Fruit fly (Drosophila melanogaster) whole organism, embryonic: ENCODE measurements around the gene CG5160.
A peak's percentile ranks its signal among the peaks of the same experiment; 100 is the strongest.

Experiments used
- Atf6 ChIP-seq: fragments of 200-800 bp; sonication (Bioruptor generic); IDR thresholded peaks from 2 replicates; pipeline ENCODE4 v1.3.6; 2022; ENCODE audit warnings: missing biosample characterization, missing genetic modification characterization
- B-H2 ChIP-seq: fragments of 200-800 bp; sonication (Bioruptor generic); optimal IDR thresholded peaks from 2 replicates; lab custom pipeline; 2018; ENCODE audit warnings: missing biosample characterization, mild to moderate bottlenecking, missing genetic modification characterization
- CG10274 ChIP-seq: fragments of 200-800 bp; sonication (Bioruptor generic); optimal IDR thresholded peaks from 3 replicates; lab custom pipeline; 2017; ENCODE audit warnings: missing biosample characterization, mild to moderate bottlenecking, missing genetic modification characterization
- CG10959 ChIP-seq: fragments of 200-800 bp; sonication (Bioruptor generic); IDR thresholded peaks from 2 replicates; pipeline ENCODE4 v1.3.6; 2022; ENCODE audit warnings: missing biosample characterization, missing genetic modification characterization
- CG11504 ChIP-seq: fragments of 200-800 bp; sonication (Bioruptor generic); optimal IDR thresholded peaks from 3 replicates; lab custom pipeline; 2019; ENCODE audit warnings: missing biosample characterization, mild to moderate bottlenecking, missing genetic modification characterization, moderate library complexity
- CG12071 ChIP-seq: fragments of 200-800 bp; sonication (Bioruptor generic); optimal IDR thresholded peaks from 3 replicates; lab custom pipeline; 2018; ENCODE audit warnings: missing biosample characterization, mild to moderate bottlenecking, missing genetic modification characterization
- CG12391 ChIP-seq: fragments of 200-800 bp; sonication (Bioruptor generic); optimal IDR thresholded peaks from 3 replicates; lab custom pipeline; 2018; ENCODE audit warnings: missing biosample characterization, mild to moderate bottlenecking, missing genetic modification characterization, moderate library complexity
- CG15601 ChIP-seq: fragments of 200-800 bp; sonication (Bioruptor generic); optimal IDR thresholded peaks from 3 replicates; lab custom pipeline; 2019; ENCODE audit warnings: missing biosample characterization, mild to moderate bottlenecking, missing genetic modification characterization, moderate library complexity
- CG1603 ChIP-seq: fragments of 200-800 bp; sonication (Bioruptor generic); optimal IDR thresholded peaks from 2 replicates; lab custom pipeline; 2019; ENCODE audit warnings: missing biosample characterization, mild to moderate bottlenecking, missing genetic modification characterization, moderate library complexity
- CG16815 ChIP-seq: fragments of 200-800 bp; sonication (Bioruptor generic); optimal IDR thresholded peaks from 3 replicates; lab custom pipeline; 2017; ENCODE audit warnings: missing biosample characterization, mild to moderate bottlenecking, missing genetic modification characterization
- CG17829 ChIP-seq: fragments of 200-800 bp; optimal IDR thresholded peaks from 2 replicates; lab custom pipeline; 2019; ENCODE audit warnings: missing biosample characterization, mild to moderate bottlenecking, missing genetic modification characterization, moderate library complexity
- CG18011 ChIP-seq: fragments of 200-800 bp; sonication (Bioruptor generic); optimal IDR thresholded peaks from 2 replicates; lab custom pipeline; 2017; ENCODE audit warnings: missing biosample characterization, missing genetic modification characterization, mild to moderate bottlenecking, moderate library complexity, missing genotype
- CG31365 ChIP-seq: fragments of 200-800 bp; sonication (Bioruptor generic); optimal IDR thresholded peaks from 2 replicates; lab custom pipeline; 2018; ENCODE audit warnings: missing biosample characterization, mild to moderate bottlenecking, missing genetic modification characterization
- CG3163 ChIP-seq: fragments of 200-800 bp; sonication (Bioruptor generic); optimal IDR thresholded peaks from 3 replicates; lab custom pipeline; 2016; ENCODE audit warnings: missing biosample characterization, missing genetic modification characterization
- CG4730 ChIP-seq: fragments of 200-800 bp; sonication (Bioruptor generic); IDR thresholded peaks from 2 replicates; pipeline ENCODE4 v1.3.6; 2022; ENCODE audit warnings: missing biosample characterization, missing genetic modification characterization
- CG5180 ChIP-seq: fragments of 200-800 bp; sonication (Bioruptor generic); optimal IDR thresholded peaks from 3 replicates; lab custom pipeline; 2017; ENCODE audit warnings: missing biosample characterization, missing genetic modification characterization, mild to moderate bottlenecking, moderate library complexity, missing genetic modification reagents
- CG7963 ChIP-seq: fragments of 200-800 bp; sonication (Bioruptor generic); IDR thresholded peaks from 3 replicates; pipeline ENCODE4 v1.3.6; 2022; ENCODE audit warnings: missing biosample characterization, missing genetic modification characterization; ENCODE audit not compliant: partially characterized antibody
- CG9609 ChIP-seq: fragments of 200-800 bp; sonication (Bioruptor generic); optimal IDR thresholded peaks from 3 replicates; lab custom pipeline; 2016; ENCODE audit warnings: missing biosample characterization, missing genetic modification characterization
- CG9876 ChIP-seq: fragments of 200-800 bp; sonication (Bioruptor generic); optimal IDR thresholded peaks from 2 replicates; lab custom pipeline; 2016; ENCODE audit warnings: missing biosample characterization, missing genetic modification characterization
- CTCF ChIP-seq: fragments of 200-800 bp; sonication (Bioruptor generic); optimal IDR thresholded peaks from 2 replicates; lab custom pipeline; 2017; ENCODE audit warnings: missing biosample characterization, mild to moderate bottlenecking, missing genetic modification characterization, moderate library complexity
- D ChIP-seq, 2 experiments: fragments of 200-800 bp in 1 of 2; fragments of >200 bp in 1 of 2; sonication (Bioruptor generic) in 1 of 2; optimal IDR thresholded peaks; 2 replicates in 1 of 2; 3 replicates in 1 of 2; lab custom pipeline; 2017; ENCODE audit warnings: mild to moderate bottlenecking in 1 of 2, missing biosample characterization in 1 of 2, missing genetic modification characterization in 1 of 2, missing genetic modification reagents in 1 of 2
- Dip2 ChIP-seq: fragments of 200-800 bp; sonication (Bioruptor generic); IDR thresholded peaks from 2 replicates; pipeline ENCODE4 v1.3.6; 2022; ENCODE audit warnings: missing biosample characterization, missing genetic modification characterization
- Ets65A ChIP-seq: fragments of 200-800 bp; sonication (Bioruptor generic); peaks from one replicate; lab custom pipeline; 2016; ENCODE audit warnings: missing biosample characterization, missing genetic modification characterization
- Gsc ChIP-seq: fragments of 200-800 bp; sonication (Bioruptor generic); IDR thresholded peaks from 2 replicates; pipeline ENCODE4 v1.3.6; 2022; ENCODE audit warnings: missing biosample characterization, missing genetic modification characterization
- Opbp ChIP-seq: fragments of 200-800 bp; sonication (Bioruptor generic); IDR thresholded peaks from 3 replicates; pipeline ENCODE4 v1.3.6; 2022; ENCODE audit warnings: missing biosample characterization, missing genetic modification characterization; ENCODE audit not compliant: partially characterized antibody
- Poxn ChIP-seq: fragments of 200-800 bp; sonication (Bioruptor generic); IDR thresholded peaks from 2 replicates; pipeline ENCODE4 v1.3.6; 2022; ENCODE audit warnings: missing biosample characterization, missing genetic modification characterization
- Trl ChIP-seq, 3 experiments: fragments of >200 bp in 2 of 3; fragments of 200-800 bp in 1 of 3; sonication (Bioruptor generic) in 1 of 3; optimal IDR thresholded peaks; 2 replicates in 1 of 3; 3 replicates in 2 of 3; lab custom pipeline; 2016 to 2017; ENCODE audit warnings: missing biosample characterization in 1 of 3, missing genetic modification characterization in 1 of 3
- YL-1 ChIP-seq: fragments of 200-800 bp; sonication (Bioruptor generic); optimal IDR thresholded peaks from 3 replicates; lab custom pipeline; 2017; ENCODE audit warnings: missing biosample characterization, mild to moderate bottlenecking, missing genetic modification characterization
- ap ChIP-seq: fragments of 200-800 bp; sonication (Bioruptor generic); IDR thresholded peaks from 2 replicates; pipeline ENCODE4 v1.3.6; 2022; ENCODE audit warnings: missing biosample characterization, missing genetic modification characterization
- ato ChIP-seq: fragments of 200-800 bp; sonication (Bioruptor generic); IDR thresholded peaks from 2 replicates; pipeline ENCODE4 v1.3.6; 2022; ENCODE audit warnings: missing biosample characterization, missing genetic modification characterization; ENCODE audit not compliant: partially characterized antibody
- crc ChIP-seq: fragments of 200-800 bp; sonication (Bioruptor generic); optimal IDR thresholded peaks from 2 replicates; lab custom pipeline; 2016; ENCODE audit warnings: missing biosample characterization, missing genetic modification characterization
- croc ChIP-seq: fragments of 200-800 bp; sonication (Bioruptor generic); conservative IDR thresholded peaks from 3 replicates; pipeline ENCODE4 v1.3.6; 2022; ENCODE audit warnings: missing biosample characterization, missing genetic modification characterization
- crp ChIP-seq, 2 experiments: fragments of 200-800 bp; sonication (Bioruptor generic); optimal IDR thresholded peaks; 2 replicates in 1 of 2; 3 replicates in 1 of 2; lab custom pipeline; 2017; ENCODE audit warnings: missing biosample characterization in 2 of 2, missing genetic modification characterization in 2 of 2, mild to moderate bottlenecking in 1 of 2, moderate library complexity in 1 of 2
- dmrt99B ChIP-seq: fragments of 200-800 bp; sonication (Bioruptor generic); optimal IDR thresholded peaks from 2 replicates; lab custom pipeline; 2018; ENCODE audit warnings: missing biosample characterization, mild to moderate bottlenecking, missing genetic modification characterization, moderate library complexity
- ems ChIP-seq: fragments of 200-800 bp; sonication (Bioruptor generic); optimal IDR thresholded peaks from 3 replicates; lab custom pipeline; 2016; ENCODE audit warnings: missing biosample characterization, missing genetic modification characterization
- gfzf ChIP-seq: fragments of 200-800 bp; sonication (Bioruptor generic); optimal IDR thresholded peaks from 2 replicates; lab custom pipeline; 2016; ENCODE audit warnings: missing biosample characterization, mild to moderate bottlenecking, missing genetic modification characterization, moderate library complexity
- grn ChIP-seq: fragments of 200-800 bp; sonication (Bioruptor generic); optimal IDR thresholded peaks from 3 replicates; lab custom pipeline; 2017; ENCODE audit warnings: missing biosample characterization, missing genetic modification characterization
- lilli ChIP-seq: fragments of 200-800 bp; sonication (Bioruptor generic); optimal IDR thresholded peaks from 3 replicates; lab custom pipeline; 2016; ENCODE audit warnings: missing biosample characterization, missing genetic modification characterization
- lola ChIP-seq, 3 experiments: fragments of >200 bp in 2 of 3; fragments of 200-800 bp in 1 of 3; sonication (Bioruptor generic) in 1 of 3; optimal IDR thresholded peaks; 2 replicates each; lab custom pipeline; 2017 to 2019; ENCODE audit warnings: missing biosample characterization in 3 of 3, missing genetic modification characterization in 3 of 3, mild to moderate bottlenecking in 1 of 3, moderate library complexity in 1 of 3
- org-1 ChIP-seq: fragments of 200-800 bp; sonication (Bioruptor generic); optimal IDR thresholded peaks from 2 replicates; lab custom pipeline; 2017; ENCODE audit warnings: missing biosample characterization, missing genetic modification characterization
- ranshi ChIP-seq: fragments of 200-800 bp; sonication (Bioruptor generic); IDR thresholded peaks from 2 replicates; pipeline ENCODE4 v1.3.6; 2022; ENCODE audit warnings: missing biosample characterization, missing genetic modification characterization
- sim ChIP-seq: fragments of 200-800 bp; sonication (Bioruptor generic); IDR thresholded peaks from 2 replicates; pipeline ENCODE4 v1.3.6; 2022; ENCODE audit warnings: missing biosample characterization, missing genetic modification characterization
- sisA ChIP-seq: fragments of 200-800 bp; sonication (Bioruptor generic); IDR thresholded peaks from 2 replicates; pipeline ENCODE4 v1.3.6; 2022; ENCODE audit warnings: missing biosample characterization, missing genetic modification characterization
- tap ChIP-seq: fragments of 200-800 bp; optimal IDR thresholded peaks from 3 replicates; lab custom pipeline; 2019; ENCODE audit warnings: missing biosample characterization, mild to moderate bottlenecking, missing genetic modification characterization, moderate library complexity
- tgo ChIP-seq: fragments of 200-800 bp; sonication (Bioruptor generic); IDR thresholded peaks from 3 replicates; pipeline ENCODE4 v1.3.6; 2022; ENCODE audit warnings: missing biosample characterization, missing genetic modification characterization
- trh ChIP-seq: fragments of 200-800 bp; sonication (Bioruptor generic); optimal IDR thresholded peaks from 2 replicates; lab custom pipeline; 2016; ENCODE audit warnings: missing biosample characterization, missing genetic modification characterization
- vfl ChIP-seq: fragments of 200-800 bp; sonication (Bioruptor generic); optimal IDR thresholded peaks from 2 replicates; lab custom pipeline; 2016; ENCODE audit warnings: missing biosample characterization, missing genetic modification characterization
- vnd ChIP-seq: fragments of 200-800 bp; sonication (Bioruptor generic); IDR thresholded peaks from 3 replicates; pipeline ENCODE4 v1.3.6; 2022; ENCODE audit warnings: missing biosample characterization, missing genetic modification characterization; ENCODE audit not compliant: partially characterized antibody

The CG5160 gene

DNA sequence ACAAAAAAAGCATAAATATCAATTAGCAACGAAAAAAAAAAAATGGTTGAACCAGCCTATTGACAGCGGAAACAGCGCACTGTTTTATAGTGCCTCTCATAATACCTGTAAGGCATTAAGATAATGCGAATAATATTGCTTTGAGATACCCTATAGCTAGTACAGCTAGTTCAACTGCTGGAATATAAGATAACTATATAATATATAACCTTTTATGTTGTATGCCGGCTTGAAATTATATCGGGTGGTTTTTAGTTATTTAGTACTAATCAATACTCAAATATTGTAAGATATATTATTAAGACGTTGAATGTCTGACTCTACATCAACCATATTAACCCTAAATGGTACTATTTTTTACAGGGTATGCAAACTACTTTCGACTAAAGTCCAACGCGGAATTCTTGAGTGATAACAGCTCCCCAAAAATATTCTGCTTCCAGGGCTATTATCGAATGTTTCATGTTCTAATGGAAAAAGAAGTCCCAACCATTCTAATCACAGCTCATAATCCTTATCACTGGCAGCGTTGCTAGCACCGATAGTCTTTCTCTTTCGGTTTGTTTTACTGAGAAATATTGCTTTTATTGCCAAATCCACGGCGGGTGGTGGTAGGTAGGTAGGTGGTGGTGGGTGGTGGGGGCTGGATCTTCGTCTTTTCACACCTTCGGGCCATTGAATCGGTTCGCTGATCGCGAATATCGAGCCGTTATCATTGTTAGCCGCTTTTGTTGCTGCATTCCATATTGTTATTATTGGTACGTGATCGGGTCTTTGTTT lies 35.6 kb upstream of the CG5160 start (continued):
- TF ChIP-seq sisA (GFP tag; lab: Robert Waterston, UW), result peak; percentile 74
- peak; percentile 63 for TF ChIP-seq CG16815
- peak in 1 of 3 experiments; percentile 32 for TF ChIP-seq lola (GFP tag; optimal IDR thresholded peaks at IDR 0.05; lab: Kevin White, UChicago)
- TF ChIP-seq dmrt99B (tag; lab: Kevin White, UChicago), result peak; percentile 82
- peak; percentile 55 for TF ChIP-seq Ets65A (GFP tag; lab: Kevin White, UChicago)
- TF ChIP-seq vfl, result no peak
- no peak for TF ChIP-seq D (optimal IDR thresholded peaks at IDR 0.05; lab: Kevin White, UChicago)
- TF ChIP-seq D (GFP tag; optimal IDR thresholded peaks at IDR 0.05; lab: Kevin White, UChicago), result peak; percentile 10
- peak; percentile 36 for TF ChIP-seq lilli
- peak; percentile 30; the same call in 1 of the 2 replicates for TF ChIP-seq CG4730 (GFP tag; lab: Robert Waterston, UW)
- no peak for TF ChIP-seq CG31365
- TF ChIP-seq grn (GFP tag; lab: Kevin White, UChicago), result no peak
- peak; percentile 58 for TF ChIP-seq tap
- TF ChIP-seq CG12071 (GFP tag; lab: Kevin White, UChicago), result peak; percentile 0
- TF ChIP-seq B-H2 (GFP tag; lab: Kevin White, UChicago), result peak; percentile 78
- TF ChIP-seq Opbp (GFP tag; lab: Robert Waterston, UW), result no peak
- no peak for TF ChIP-seq Trl (optimal IDR thresholded peaks at IDR 0.05; lab: Kevin White, UChicago)
- no peak for TF ChIP-seq Trl (GFP tag; optimal IDR thresholded peaks at IDR 0.05; lab: Kevin White, UChicago)
- TF ChIP-seq CG5180 (GFP tag; lab: Kevin White, UChicago), result no peak
- TF ChIP-seq croc (GFP tag; lab: Robert Waterston, UW), result no peak; the same call in 2 of the 3 replicates
- TF ChIP-seq ato (GFP tag; lab: Robert Waterston, UW), result no peak
- TF ChIP-seq Dip2 (GFP tag; lab: Robert Waterston, UW), result no peak
- TF ChIP-seq trh (GFP tag; lab: Kevin White, UChicago), result no peak
- TF ChIP-seq CG12391 (tag; lab: Kevin White, UChicago), result peak; percentile 85
- TF ChIP-seq CG9876 (GFP tag; lab: Kevin White, UChicago), result no peak
- peak; percentile 6 for TF ChIP-seq CG18011
- TF ChIP-seq CG3163 (GFP tag; lab: Kevin White, UChicago), result no peak
- TF ChIP-seq CG17829 (tag; lab: Kevin White, UChicago), result peak; percentile 29
- TF ChIP-seq ranshi (GFP tag; lab: Robert Waterston, UW), result peak; percentile 85
- no peak for TF ChIP-seq Gsc (GFP tag; lab: Robert Waterston, UW)
- TF ChIP-seq crc (GFP tag; lab: Kevin White, UChicago), result no peak
- TF ChIP-seq CG15601 (tag; lab: Kevin White, UChicago), result no peak
- TF ChIP-seq CG9609 (GFP tag; lab: Kevin White, UChicago), result no peak
- TF ChIP-seq CG7963 (GFP tag; lab: Robert Waterston, UW), result no peak
- peak; percentile 19 for TF ChIP-seq ems (GFP tag; lab: Kevin White, UChicago)
- peak; percentile 49 for TF ChIP-seq CG1603 (tag; lab: Kevin White, UChicago)
- TF ChIP-seq tgo (GFP tag; lab: Robert Waterston, UW), result peak; percentile 89
- peak; percentile 57 for TF ChIP-seq org-1
- TF ChIP-seq Poxn, result peak; percentile 83
- TF ChIP-seq CG11504 (tag; lab: Kevin White, UChicago), result peak; percentile 90
- peak; percentile 56; the same call in 1 of the 2 replicates for TF ChIP-seq ap (GFP tag; lab: Robert Waterston, UW)
- peak; percentile 38; the same call in 1 of the 2 replicates for TF ChIP-seq CG10959
- TF ChIP-seq crp (GFP tag; optimal IDR thresholded peaks at IDR 0.05; lab: Kevin White, UChicago), result peak in 1 of 2 experiments; percentile 2
- TF ChIP-seq CTCF (GFP tag; lab: Kevin White, UChicago), result no peak
- no peak for TF ChIP-seq sim (GFP tag; lab: Robert Waterston, UW)
- TF ChIP-seq CG10274 (GFP tag; lab: Kevin White, UChicago), result peak; percentile 44
- TF ChIP-seq Atf6 (GFP tag; lab: Robert Waterston, UW), result peak; percentile 95
- no peak for TF ChIP-seq gfzf (GFP tag; lab: Kevin White, UChicago)
- TF ChIP-seq YL-1 (GFP tag; lab: Kevin White, UChicago), result no peak
- TF ChIP-seq vnd, result no peak
